Worm (Caenorhabditis elegans) whole organism, late embryonic: Measurements from ENCODE around the gene Y6G8.15.

Experiments used
- C08G9.2 ChIP-seq: sonication (generic microtip); optimal IDR thresholded peaks from 2 replicates; lab custom pipeline; 2016; ENCODE audit warnings: mild to moderate bottlenecking, missing genetic modification characterization, moderate library complexity, missing compliant biosample characterization
- K09A11.1 ChIP-seq: sonication (generic microtip); optimal IDR thresholded peaks from 2 replicates; lab custom pipeline; 2017; ENCODE audit warnings: antibody characterized with exemption, mild to moderate bottlenecking, missing genetic modification characterization, missing compliant biosample characterization; ENCODE audit not compliant: insufficient read depth
- T23F11.4 ChIP-seq: fragments of 200-800 bp; sonication (Bioruptor generic); optimal IDR thresholded peaks from 2 replicates; lab custom pipeline; 2018; ENCODE audit warnings: mild to moderate bottlenecking, missing genetic modification characterization, missing compliant biosample characterization
- ahr-1 ChIP-seq: sonication (generic microtip); optimal IDR thresholded peaks from 2 replicates; lab custom pipeline; 2016; ENCODE audit warnings: missing genetic modification characterization, missing compliant biosample characterization
- ama-1 ChIP-seq: fragments of 150-350 bp; optimal IDR thresholded peaks from 2 replicates; lab custom pipeline; 2014
- ceh-19 ChIP-seq: fragments of 200-800 bp; sonication (Bioruptor generic); optimal IDR thresholded peaks from 2 replicates; lab custom pipeline; 2018; ENCODE audit warnings: mild to moderate bottlenecking, missing genetic modification characterization, missing compliant biosample characterization
- ceh-2 ChIP-seq: sonication (generic microtip); optimal IDR thresholded peaks from 2 replicates; lab custom pipeline; 2016; ENCODE audit warnings: missing genotype, missing genetic modification characterization, missing compliant biosample characterization
- ceh-24 ChIP-seq: sonication (generic microtip); optimal IDR thresholded peaks from 2 replicates; lab custom pipeline; 2016; ENCODE audit warnings: mild to moderate bottlenecking, missing genetic modification characterization, missing compliant biosample characterization
- ceh-31 ChIP-seq: sonication (generic microtip); optimal IDR thresholded peaks from 2 replicates; lab custom pipeline; 2016; ENCODE audit warnings: missing genetic modification characterization, missing compliant biosample characterization
- ceh-34 ChIP-seq: sonication (generic microtip); optimal IDR thresholded peaks from 2 replicates; lab custom pipeline; 2016; ENCODE audit warnings: mild to moderate bottlenecking, missing genetic modification characterization, missing compliant biosample characterization
- ceh-45 ChIP-seq: fragments of 200-800 bp; sonication (Bioruptor generic); IDR thresholded peaks from 2 replicates; pipeline ENCODE4 v1.3.6; 2022; ENCODE audit warnings: missing genetic modification reagents, missing genetic modification characterization, missing compliant biosample characterization
- ceh-48 ChIP-seq: sonication (generic microtip); optimal IDR thresholded peaks from 2 replicates; lab custom pipeline; 2016; ENCODE audit warnings: missing genetic modification characterization, inconsistent platforms, missing compliant biosample characterization
- ceh-9 ChIP-seq: sonication (generic microtip); optimal IDR thresholded peaks from 2 replicates; lab custom pipeline; 2016; ENCODE audit warnings: mild to moderate bottlenecking, missing genetic modification characterization, inconsistent platforms, missing compliant biosample characterization
- che-1 ChIP-seq: sonication (generic microtip); optimal IDR thresholded peaks from 2 replicates; lab custom pipeline; 2016; ENCODE audit warnings: mild to moderate bottlenecking, missing genetic modification characterization, missing compliant biosample characterization
- dmd-4 ChIP-seq: sonication (generic microtip); optimal IDR thresholded peaks from 2 replicates; lab custom pipeline; 2016; ENCODE audit warnings: borderline replicate concordance, missing genetic modification characterization, missing compliant biosample characterization
- dve-1 ChIP-seq: sonication (generic microtip); optimal IDR thresholded peaks from 2 replicates; lab custom pipeline; 2017; ENCODE audit warnings: antibody characterized with exemption, mild to moderate bottlenecking, missing genetic modification characterization, missing compliant biosample characterization
- elt-4 ChIP-seq: sonication (generic microtip); optimal IDR thresholded peaks from 2 replicates; lab custom pipeline; 2016; ENCODE audit warnings: missing genetic modification characterization, missing compliant biosample characterization
- fax-1 ChIP-seq: sonication (generic microtip); optimal IDR thresholded peaks from 2 replicates; lab custom pipeline; 2016; ENCODE audit warnings: missing genotype, missing genetic modification characterization, missing compliant biosample characterization
- hlh-13 ChIP-seq: fragments of 200-800 bp; sonication (Bioruptor generic); optimal IDR thresholded peaks from 2 replicates; lab custom pipeline; 2018; ENCODE audit warnings: mild to moderate bottlenecking, missing genetic modification characterization, missing compliant biosample characterization
- hlh-15 ChIP-seq: sonication (generic microtip); optimal IDR thresholded peaks from 2 replicates; lab custom pipeline; 2016; ENCODE audit warnings: missing genetic modification characterization, missing compliant biosample characterization
- hlh-8 ChIP-seq: sonication (generic microtip); optimal IDR thresholded peaks from 2 replicates; lab custom pipeline; 2016; ENCODE audit warnings: missing genotype, missing genetic modification characterization, missing compliant biosample characterization
- madf-2 ChIP-seq: sonication (generic microtip); optimal IDR thresholded peaks from 2 replicates; lab custom pipeline; 2017; ENCODE audit warnings: missing genetic modification characterization, missing compliant biosample characterization
- nfya-1 ChIP-seq: sonication (generic microtip); optimal IDR thresholded peaks from 2 replicates; lab custom pipeline; 2017; ENCODE audit warnings: missing genetic modification characterization, mild to moderate bottlenecking, missing compliant biosample characterization, antibody characterized with exemption, moderate library complexity
- nhr-11 ChIP-seq: fragments of 150-350 bp; optimal IDR thresholded peaks from 2 replicates; lab custom pipeline; 2014; ENCODE audit warnings: missing biosample characterization, missing genetic modification characterization
- odd-2 ChIP-seq: sonication (generic microtip); optimal IDR thresholded peaks from 2 replicates; lab custom pipeline; 2017; ENCODE audit warnings: antibody characterized with exemption, mild to moderate bottlenecking, missing genetic modification characterization, missing compliant biosample characterization
- pag-3 ChIP-seq: sonication (generic microtip); optimal IDR thresholded peaks from 2 replicates; lab custom pipeline; 2016; ENCODE audit warnings: missing compliant biosample characterization, missing genetic modification characterization, borderline replicate concordance
- pha-4 ChIP-seq: fragments of 150-350 bp; optimal IDR thresholded peaks from 2 replicates; lab custom pipeline; 2018; ENCODE audit warnings: missing biosample characterization, missing genetic modification reagents, missing genetic modification characterization
- pqm-1 ChIP-seq: sonication (generic microtip); optimal IDR thresholded peaks from 2 replicates; lab custom pipeline; 2016; ENCODE audit warnings: missing genetic modification characterization, missing compliant biosample characterization
- pros-1 ChIP-seq: fragments of 150-350 bp; optimal IDR thresholded peaks from 2 replicates; lab custom pipeline; 2014; ENCODE audit warnings: missing biosample characterization, missing genetic modification reagents, missing genetic modification characterization
- ref-2 ChIP-seq: sonication (generic microtip); optimal IDR thresholded peaks from 2 replicates; lab custom pipeline; 2016; ENCODE audit warnings: missing genetic modification characterization, missing compliant biosample characterization
- rnt-1 ChIP-seq: sonication (generic microtip); optimal IDR thresholded peaks from 2 replicates; lab custom pipeline; 2016; ENCODE audit warnings: missing genetic modification characterization, missing compliant biosample characterization
- unc-42 ChIP-seq: sonication (generic microtip); optimal IDR thresholded peaks from 2 replicates; lab custom pipeline; 2016; ENCODE audit warnings: missing genotype, missing genetic modification characterization, missing compliant biosample characterization
- unc-55 ChIP-seq: sonication (generic microtip); optimal IDR thresholded peaks from 2 replicates; lab custom pipeline; 2017; ENCODE audit warnings: missing biosample characterization, missing genetic modification reagents, missing genetic modification characterization
- unc-86 ChIP-seq: sonication (generic microtip); optimal IDR thresholded peaks from 2 replicates; lab custom pipeline; 2016; ENCODE audit warnings: missing genetic modification characterization, missing compliant biosample characterization
- zip-5 ChIP-seq: sonication (generic microtip); optimal IDR thresholded peaks from 2 replicates; lab custom pipeline; 2016; ENCODE audit warnings: missing genetic modification characterization, missing compliant biosample characterization

Y6G8.15 gene

DNA sequence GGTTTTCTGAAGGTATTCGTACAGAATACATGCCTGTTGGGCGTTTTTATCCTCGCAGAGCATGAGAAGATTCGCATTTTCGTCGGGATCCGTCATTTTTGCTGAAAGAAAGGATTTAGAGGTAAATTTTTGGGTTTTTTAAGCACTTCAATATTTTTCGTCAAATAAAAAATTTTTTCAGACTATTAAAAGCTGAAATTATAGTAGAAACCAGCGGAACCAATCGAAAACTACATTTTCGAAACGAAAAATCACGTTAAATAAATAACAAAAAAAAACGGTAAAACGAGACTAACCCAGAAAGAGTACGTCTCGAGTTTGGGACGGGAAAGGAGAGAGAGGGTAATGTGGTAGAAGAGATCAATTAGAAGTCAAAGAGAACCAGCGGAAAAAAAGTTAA is 40.0 kb upstream of the Y6G8.15 start, which contains the start of gene fbxa-192:
TSS of gene fbxa-192 (minus strand) at position 101 of the 400 bp plus-strand sequence.
- TF ChIP-seq hlh-8 (tag; lab: Kevin White, UChicago) (no peak), K09A11.1 (tag; lab: Kevin White, UChicago) (no peak), nhr-11 (tag; lab: Kevin White, UChicago) (no peak), ahr-1 (tag; lab: Kevin White, UChicago) (no peak), pha-4 (tag; lab: Kevin White, UChicago) (no peak), C08G9.2 (tag; lab: Kevin White, UChicago) (no peak), che-1 (tag; lab: Kevin White, UChicago) (no peak), hlh-15 (tag; lab: Kevin White, UChicago) (no peak), ama-1 (no peak), fax-1 (tag; lab: Kevin White, UChicago) (no peak), rnt-1 (tag; lab: Kevin White, UChicago) (no peak), ceh-34 (tag; lab: Kevin White, UChicago) (no peak), unc-86 (no peak), T23F11.4 (GFP tag; lab: Kevin White, UChicago) (no peak), dve-1 (no peak), ceh-2 (tag; lab: Kevin White, UChicago) (no peak), unc-42 (tag; lab: Kevin White, UChicago) (no peak), ceh-19 (GFP tag; lab: Kevin White, UChicago) (no peak), pag-3 (tag; lab: Kevin White, UChicago) (no peak)

ce11 chrV:17628566-17628965 is 18.2 kb upstream of the Y6G8.15 start, which contains the start of gene F57G4.10:
TSS of gene F57G4.10 (plus strand) at chrV:17628866.
- TF ChIP-seq hlh-15 (tag; lab: Kevin White, UChicago) (no peak), ceh-24 (no peak), elt-4 (tag; lab: Kevin White, UChicago) (no peak)
- TF ChIP-seq, all 69 proteins: peak for 0

- TF ChIP-seq ceh-9 (tag; lab: Kevin White, UChicago) (no peak), ama-1 (no peak), ref-2 (no peak), fax-1 (tag; lab: Kevin White, UChicago) (no peak), pqm-1 (tag; lab: Kevin White, UChicago) (no peak), ceh-31 (tag; lab: Kevin White, UChicago) (no peak), zip-5 (no peak), pros-1 (tag; lab: Kevin White, UChicago) (no peak), madf-2 (tag; lab: Kevin White, UChicago) (no peak), ceh-34 (tag; lab: Kevin White, UChicago) (no peak), ceh-19 (GFP tag; lab: Kevin White, UChicago) (no peak), ceh-45 (GFP tag; lab: Robert Waterston, UW) (no peak), hlh-15 (tag; lab: Kevin White, UChicago) (no peak), che-1 (tag; lab: Kevin White, UChicago) (no peak), hlh-8 (tag; lab: Kevin White, UChicago) (no peak), hlh-13 (no peak), dmd-4 (tag; lab: Kevin White, UChicago) (no peak), nfya-1 (tag; lab: Kevin White, UChicago) (no peak), ceh-48 (tag; lab: Kevin White, UChicago) (no peak), nhr-11 (tag; lab: Kevin White, UChicago) (no peak)
- TF ChIP-seq, all 69 proteins: peak for 0
Measured at ce11 chrV:17624906-17625305, 14.5 kb upstream of the Y6G8.15 start, which contains the start of gene F57G4.11. TSS of gene F57G4.11 (plus strand) at chrV:17625206.

- TF ChIP-seq ceh-31 (tag; lab: Kevin White, UChicago) (no peak), pqm-1 (tag; lab: Kevin White, UChicago) (no peak), zip-5 (no peak), ceh-24 (no peak), pros-1 (tag; lab: Kevin White, UChicago) (no peak), hlh-13 (no peak), odd-2 (tag; lab: Kevin White, UChicago) (no peak), unc-55 (GFP tag; lab: Kevin White, UChicago) (no peak)
Measured at ce11 chrV:17623230-17623629, 12.8 kb upstream of the Y6G8.15 start, which contains the start of gene F57G4.1. TSS of gene F57G4.1 (plus strand) at chrV:17623530.
